Fruit fly (Drosophila melanogaster) whole organism, embryonic: ENCODE results near the gene ebd1.

Experiments used
- B-H1 ChIP-seq: fragments of 200-800 bp; sonication (Bioruptor generic); IDR thresholded peaks from 3 replicates; pipeline ENCODE4 v1.3.6; 2022; ENCODE audit warnings: missing biosample characterization, missing genetic modification characterization
- Blimp-1 ChIP-seq: fragments of 200-800 bp; sonication (Bioruptor generic); optimal IDR thresholded peaks from 3 replicates; lab custom pipeline; 2018; ENCODE audit warnings: missing biosample characterization, missing genetic modification characterization, mild to moderate bottlenecking, moderate library complexity, missing genetic modification reagents
- CG11093 ChIP-seq: fragments of 200-800 bp; sonication (Bioruptor generic); IDR thresholded peaks from 3 replicates; pipeline ENCODE4 v1.3.6; 2022; ENCODE audit warnings: missing biosample characterization, missing genetic modification characterization
- CG12155 ChIP-seq: fragments of 200-800 bp; sonication (Bioruptor generic); optimal IDR thresholded peaks from 3 replicates; lab custom pipeline; 2016; ENCODE audit warnings: missing biosample characterization, missing genetic modification characterization
- CG13894 ChIP-seq: fragments of 200-800 bp; sonication (Bioruptor generic); optimal IDR thresholded peaks from 3 replicates; lab custom pipeline; 2018; ENCODE audit warnings: missing biosample characterization, mild to moderate bottlenecking, missing genetic modification characterization, moderate library complexity
- CG15011 ChIP-seq: fragments of 200-800 bp; sonication (Bioruptor generic); optimal IDR thresholded peaks from 3 replicates; lab custom pipeline; 2018; ENCODE audit warnings: missing biosample characterization, mild to moderate bottlenecking, missing genetic modification characterization
- CG17912 ChIP-seq: fragments of 200-800 bp; sonication (Bioruptor generic); optimal IDR thresholded peaks from 2 replicates; lab custom pipeline; 2018; ENCODE audit warnings: missing biosample characterization, mild to moderate bottlenecking, missing genetic modification characterization
- CG1832 ChIP-seq: fragments of 200-800 bp; sonication (Bioruptor generic); optimal IDR thresholded peaks from 2 replicates; lab custom pipeline; 2017; ENCODE audit warnings: missing biosample characterization, mild to moderate bottlenecking, missing genetic modification characterization, inconsistent platforms
- CG18764 ChIP-seq: fragments of 200-800 bp; sonication (Bioruptor generic); optimal IDR thresholded peaks from 3 replicates; lab custom pipeline; 2016; ENCODE audit warnings: missing biosample characterization, missing genetic modification characterization
- CG2116 ChIP-seq: fragments of 200-800 bp; sonication (Bioruptor generic); optimal IDR thresholded peaks from 3 replicates; lab custom pipeline; 2018; ENCODE audit warnings: missing biosample characterization, mild to moderate bottlenecking, missing genetic modification characterization
- CG2120 ChIP-seq: fragments of 200-800 bp; sonication (Bioruptor generic); optimal IDR thresholded peaks from 3 replicates; lab custom pipeline; 2016; ENCODE audit warnings: missing biosample characterization, missing genetic modification characterization
- CG2875 ChIP-seq: fragments of 200-800 bp; sonication (Bioruptor generic); optimal IDR thresholded peaks from 2 replicates; lab custom pipeline; 2017; ENCODE audit warnings: missing biosample characterization, mild to moderate bottlenecking, missing genetic modification characterization, missing genetic modification reagents
- CG30431 ChIP-seq: fragments of 200-800 bp; sonication (Bioruptor generic); optimal IDR thresholded peaks from 2 replicates; lab custom pipeline; 2017; ENCODE audit warnings: missing biosample characterization, missing genetic modification characterization
- CG32767 ChIP-seq: fragments of 200-800 bp; sonication (Bioruptor generic); IDR thresholded peaks from 2 replicates; pipeline ENCODE4 v1.3.6; 2022; ENCODE audit warnings: missing biosample characterization, missing genetic modification characterization
- CG3281 ChIP-seq: fragments of 200-800 bp; sonication (Bioruptor generic); optimal IDR thresholded peaks from 3 replicates; lab custom pipeline; 2017; ENCODE audit warnings: missing biosample characterization, mild to moderate bottlenecking, missing genetic modification characterization
- CG4404 ChIP-seq: fragments of 200-800 bp; sonication (Bioruptor generic); IDR thresholded peaks from 2 replicates; pipeline ENCODE4 v1.3.6; 2022; ENCODE audit warnings: missing biosample characterization, missing genetic modification characterization
- CG6854 ChIP-seq: fragments of 200-800 bp; sonication (Bioruptor generic); optimal IDR thresholded peaks from 3 replicates; lab custom pipeline; 2017; ENCODE audit warnings: missing biosample characterization, mild to moderate bottlenecking, missing genetic modification characterization
- CG7271 ChIP-seq: fragments of 200-800 bp; sonication (Bioruptor generic); optimal IDR thresholded peaks from 2 replicates; lab custom pipeline; 2018; ENCODE audit warnings: missing biosample characterization, mild to moderate bottlenecking, missing genetic modification characterization, moderate library complexity
- CG7987 ChIP-seq: fragments of 200-800 bp; sonication (Bioruptor generic); optimal IDR thresholded peaks from 2 replicates; lab custom pipeline; 2018; ENCODE audit warnings: missing biosample characterization, mild to moderate bottlenecking, missing genetic modification characterization, moderate library complexity
- CG8281 ChIP-seq: fragments of 200-800 bp; sonication (Bioruptor generic); optimal IDR thresholded peaks from 2 replicates; lab custom pipeline; 2018; ENCODE audit warnings: missing biosample characterization, mild to moderate bottlenecking, missing genetic modification characterization, moderate library complexity
- CG9437 ChIP-seq: fragments of 200-800 bp; sonication (Bioruptor generic); optimal IDR thresholded peaks from 2 replicates; lab custom pipeline; 2018; ENCODE audit warnings: missing biosample characterization, mild to moderate bottlenecking, missing genetic modification characterization
- CG9609 ChIP-seq: fragments of 200-800 bp; sonication (Bioruptor generic); optimal IDR thresholded peaks from 3 replicates; lab custom pipeline; 2016; ENCODE audit warnings: missing biosample characterization, missing genetic modification characterization
- Drgx ChIP-seq: fragments of 200-800 bp; sonication (Bioruptor generic); IDR thresholded peaks from 2 replicates; pipeline ENCODE4 v1.3.6; 2022; ENCODE audit warnings: missing biosample characterization, missing genetic modification characterization
- Ets65A ChIP-seq: fragments of 200-800 bp; sonication (Bioruptor generic); peaks from one replicate; lab custom pipeline; 2016; ENCODE audit warnings: missing biosample characterization, missing genetic modification characterization
- Ets97D ChIP-seq: fragments of 200-800 bp; sonication (Bioruptor generic); optimal IDR thresholded peaks from 3 replicates; lab custom pipeline; 2016; ENCODE audit warnings: missing biosample characterization, missing genetic modification characterization
- GATAe ChIP-seq: fragments of 200-800 bp; sonication (Bioruptor generic); conservative IDR thresholded peaks from 2 replicates; pipeline ENCODE4 v1.3.6; 2022; ENCODE audit warnings: missing biosample characterization, missing genetic modification characterization
- HLH4C ChIP-seq: fragments of 200-800 bp; sonication (Bioruptor generic); IDR thresholded peaks from 3 replicates; pipeline ENCODE4 v1.3.6; 2022; ENCODE audit warnings: missing biosample characterization, missing genetic modification characterization; ENCODE audit not compliant: partially characterized antibody
- Hr78 ChIP-seq, 2 experiments: fragments of 200-800 bp in 1 of 2; fragments of >200 bp in 1 of 2; sonication (Bioruptor generic) in 1 of 2; optimal IDR thresholded peaks; 2 replicates each; lab custom pipeline; 2017 to 2019; ENCODE audit warnings: missing biosample characterization in 2 of 2, missing genetic modification characterization in 2 of 2, mild to moderate bottlenecking in 1 of 2, moderate library complexity in 1 of 2
- Lpt ChIP-seq: fragments of >200 bp; optimal IDR thresholded peaks from 2 replicates; lab custom pipeline; 2018; ENCODE audit warnings: missing biosample characterization, missing genetic modification characterization
- NC2α ChIP-seq: fragments of 200-800 bp; sonication (Bioruptor generic); optimal IDR thresholded peaks from 2 replicates; lab custom pipeline; 2016; ENCODE audit warnings: missing biosample characterization, missing genetic modification characterization
- Nf-YA ChIP-seq: fragments of 200-800 bp; sonication (Bioruptor generic); IDR thresholded peaks from 2 replicates; pipeline ENCODE4 v1.3.6; 2022; ENCODE audit warnings: missing biosample characterization, missing genetic modification characterization
- Pdp1 ChIP-seq, 2 experiments: fragments of 200-800 bp; sonication (Bioruptor generic); optimal IDR thresholded peaks; 3 replicates each; lab custom pipeline; 2016; ENCODE audit warnings: missing biosample characterization in 2 of 2, missing genetic modification characterization in 2 of 2, mild to moderate bottlenecking in 1 of 2, moderate library complexity in 1 of 2
- Xrp1 ChIP-seq: fragments of 200-800 bp; sonication (Bioruptor generic); IDR thresholded peaks from 2 replicates; pipeline ENCODE4 v1.3.6; 2022; ENCODE audit warnings: missing biosample characterization, missing genetic modification characterization
- ac ChIP-seq: fragments of 200-800 bp; sonication (Bioruptor generic); optimal IDR thresholded peaks from 3 replicates; lab custom pipeline; 2017; ENCODE audit warnings: missing biosample characterization, mild to moderate bottlenecking, missing genetic modification characterization
- ap ChIP-seq: fragments of 200-800 bp; sonication (Bioruptor generic); IDR thresholded peaks from 2 replicates; pipeline ENCODE4 v1.3.6; 2022; ENCODE audit warnings: missing biosample characterization, missing genetic modification characterization
- bsh ChIP-seq, 2 experiments: fragments of 200-800 bp; sonication (Bioruptor generic); optimal IDR thresholded peaks; 2 replicates each; lab custom pipeline; 2017 to 2018; ENCODE audit warnings: mild to moderate bottlenecking in 2 of 2, missing biosample characterization in 2 of 2, missing genetic modification characterization in 2 of 2, moderate library complexity in 1 of 2
- crc ChIP-seq: fragments of 200-800 bp; sonication (Bioruptor generic); optimal IDR thresholded peaks from 2 replicates; lab custom pipeline; 2016; ENCODE audit warnings: missing biosample characterization, missing genetic modification characterization
- dan ChIP-seq: fragments of 200-800 bp; sonication (Bioruptor generic); IDR thresholded peaks from 2 replicates; pipeline ENCODE4 v1.3.6; 2022; ENCODE audit warnings: missing biosample characterization, missing genetic modification characterization
- ewg ChIP-seq: fragments of 200-800 bp; sonication (Bioruptor generic); optimal IDR thresholded peaks from 3 replicates; lab custom pipeline; 2017; ENCODE audit warnings: mild to moderate bottlenecking, missing biosample characterization, missing genetic modification reagents, missing genetic modification characterization
- eyg ChIP-seq: fragments of 200-800 bp; sonication (Bioruptor generic); optimal IDR thresholded peaks from 3 replicates; lab custom pipeline; 2016; ENCODE audit warnings: missing biosample characterization, missing genetic modification characterization
- ftz-f1 ChIP-seq: fragments of 200-800 bp; sonication (Bioruptor generic); optimal IDR thresholded peaks from 2 replicates; lab custom pipeline; 2016; ENCODE audit warnings: missing biosample characterization, missing genetic modification characterization
- grau ChIP-seq: fragments of 200-800 bp; optimal IDR thresholded peaks from 3 replicates; lab custom pipeline; 2019; ENCODE audit warnings: missing biosample characterization, mild to moderate bottlenecking, missing genetic modification characterization, moderate library complexity
- pb ChIP-seq: fragments of 200-800 bp; sonication (Bioruptor generic); optimal IDR thresholded peaks from 3 replicates; lab custom pipeline; 2016; ENCODE audit warnings: missing biosample characterization, missing genetic modification characterization
- sim ChIP-seq: fragments of 200-800 bp; sonication (Bioruptor generic); IDR thresholded peaks from 2 replicates; pipeline ENCODE4 v1.3.6; 2022; ENCODE audit warnings: missing biosample characterization, missing genetic modification characterization
- so ChIP-seq: fragments of 200-800 bp; sonication (Bioruptor generic); IDR thresholded peaks from 3 replicates; pipeline ENCODE4 v1.3.6; 2022; ENCODE audit warnings: missing biosample characterization, missing genetic modification characterization
- trh ChIP-seq: fragments of 200-800 bp; sonication (Bioruptor generic); optimal IDR thresholded peaks from 2 replicates; lab custom pipeline; 2016; ENCODE audit warnings: missing biosample characterization, missing genetic modification characterization
- twi ChIP-seq: fragments of 200-800 bp; optimal IDR thresholded peaks from 2 replicates; lab custom pipeline; 2019; ENCODE audit warnings: missing biosample characterization, mild to moderate bottlenecking, missing genetic modification characterization, moderate library complexity
- vfl ChIP-seq: fragments of 200-800 bp; sonication (Bioruptor generic); optimal IDR thresholded peaks from 2 replicates; lab custom pipeline; 2016; ENCODE audit warnings: missing biosample characterization, missing genetic modification characterization
- vnd ChIP-seq: fragments of 200-800 bp; sonication (Bioruptor generic); IDR thresholded peaks from 3 replicates; pipeline ENCODE4 v1.3.6; 2022; ENCODE audit warnings: missing biosample characterization, missing genetic modification characterization; ENCODE audit not compliant: partially characterized antibody
- yki ChIP-seq: fragments of >200 bp; optimal IDR thresholded peaks from 3 replicates; lab custom pipeline; 2018

ebd1 gene

DNA sequence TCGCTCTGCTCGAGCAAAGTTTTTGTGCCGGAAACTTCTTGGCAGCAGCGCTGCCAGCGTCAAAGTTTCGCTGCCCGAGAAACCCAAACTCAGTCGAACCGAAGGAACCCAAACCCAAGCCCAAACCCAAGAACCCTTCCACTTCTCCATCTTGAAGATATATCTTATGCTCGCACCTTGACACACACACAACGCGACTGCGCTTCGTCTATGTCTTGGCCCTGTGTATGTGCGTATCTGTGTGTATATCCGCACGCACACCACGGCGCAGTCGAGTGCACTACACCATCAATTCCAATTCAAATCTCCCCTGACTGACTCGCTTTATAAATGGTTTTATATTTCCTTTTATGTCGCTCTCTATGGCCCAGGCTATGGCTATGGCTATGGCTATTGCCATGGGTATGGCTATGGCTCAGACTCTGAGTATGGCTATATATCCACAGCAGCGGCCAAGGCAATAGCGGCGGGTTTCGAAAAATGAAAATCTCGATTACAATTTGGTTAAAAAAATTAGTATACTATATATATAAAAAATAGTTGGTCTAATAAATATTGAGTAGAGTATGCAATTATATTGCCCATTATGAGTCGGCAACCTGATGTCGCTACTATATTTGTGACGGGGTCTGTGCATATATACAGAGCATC, 11.2 kb upstream of the ebd1 start (continued):
- TF ChIP-seq Hr78 (GFP tag; optimal IDR thresholded peaks at IDR 0.05; lab: Kevin White, UChicago) (peak in 1 of 2 experiments; percentile 89), CG30431 (peak; percentile 95), twi (tag; lab: Kevin White, UChicago) (peak; percentile 90), CG9609 (GFP tag; lab: Kevin White, UChicago) (peak; percentile 37), GATAe (GFP tag; lab: Robert Waterston, UW) (peak; percentile 82), CG8281 (tag; lab: Kevin White, UChicago) (peak; percentile 88), Lpt (no peak), crc (GFP tag; lab: Kevin White, UChicago) (no peak), grau (tag; lab: Kevin White, UChicago) (peak; percentile 95), bsh (GFP tag; optimal IDR thresholded peaks at IDR 0.05; lab: Kevin White, UChicago) (peak; percentile 96 to 97), vnd (GFP tag; lab: Robert Waterston, UW) (no peak), vfl (GFP tag; lab: Kevin White, UChicago) (peak; percentile 64), CG7987 (GFP tag; lab: Kevin White, UChicago) (peak; percentile 91), CG6854 (GFP tag; lab: Kevin White, UChicago) (peak; percentile 96), CG13894 (tag; lab: Kevin White, UChicago) (peak; percentile 100), CG32767 (GFP tag; lab: Robert Waterston, UW) (peak; percentile 94), HLH4C (GFP tag; lab: Robert Waterston, UW) (no peak), Pdp1 (GFP tag; optimal IDR thresholded peaks at IDR 0.05; lab: Kevin White, UChicago) (peak; percentile 66 to 75), CG4404 (GFP tag; lab: Robert Waterston, UW) (peak; percentile 96), ac (GFP tag; lab: Kevin White, UChicago) (peak; percentile 89), yki (lab: Kevin White, UChicago) (no peak), ewg (peak; percentile 88), Blimp-1 (GFP tag; lab: Kevin White, UChicago) (peak; percentile 95), Drgx (GFP tag; lab: Robert Waterston, UW) (peak; percentile 95), CG11093 (peak; percentile 93), ftz-f1 (peak; percentile 4), CG2875 (GFP tag; lab: Kevin White, UChicago) (peak; percentile 97), Ets97D (GFP tag; lab: Kevin White, UChicago) (peak; percentile 23), NC2α (GFP tag; lab: Kevin White, UChicago) (peak; percentile 34), CG12155 (GFP tag; lab: Kevin White, UChicago) (peak; percentile 89), trh (GFP tag; lab: Kevin White, UChicago) (peak; percentile 90), eyg (GFP tag; lab: Kevin White, UChicago) (no peak), Nf-YA (GFP tag; lab: Robert Waterston, UW) (peak; percentile 89), ap (peak; percentile 95), CG7271 (peak; percentile 94), CG18764 (GFP tag; lab: Kevin White, UChicago) (peak; percentile 87), Ets65A (GFP tag; lab: Kevin White, UChicago) (peak; percentile 90), CG9437 (GFP tag; lab: Kevin White, UChicago) (peak; percentile 87), CG15011 (peak; percentile 93), B-H1 (GFP tag; lab: Robert Waterston, UW) (peak; percentile 92), CG2116 (peak; percentile 74), CG2120 (GFP tag; lab: Kevin White, UChicago) (peak; percentile 83), dan (GFP tag; lab: Robert Waterston, UW) (peak; percentile 81), CG1832 (GFP tag; lab: Kevin White, UChicago) (no peak), sim (GFP tag; lab: Robert Waterston, UW) (peak; percentile 93), CG17912 (peak; percentile 3), pb (GFP tag; lab: Kevin White, UChicago) (peak; percentile 19), Xrp1 (GFP tag; lab: Robert Waterston, UW) (peak; percentile 99), so (GFP tag; lab: Robert Waterston, UW) (peak; percentile 96), CG3281 (peak; percentile 95)
